Fruit fly (Drosophila melanogaster): Measurements from ENCODE around the gene beta-Man.

Gene beta-Man

dm6 chr3R:4215264-4215993 is 18.4 kb downstream of the beta-Man start, which contains the start of gene CG14636 (continued):
- TF ChIP-seq stc (GFP tag; IDR thresholded peaks at IDR 0.05) = peak; percentile 83
- no peak for TF ChIP-seq CG10431 (GFP tag; optimal IDR thresholded peaks at IDR 0.05)
- peak; percentile 30 for TF ChIP-seq Dek (tag; optimal IDR thresholded peaks at IDR 0.05)
- peak; percentile 51 for TF ChIP-seq Dip3 (GFP tag; optimal IDR thresholded peaks at IDR 0.05)
- TF ChIP-seq p53 (GFP tag; optimal IDR thresholded peaks at IDR 0.05) = peak; percentile 62
- TF ChIP-seq CG2678 (tag; optimal IDR thresholded peaks at IDR 0.05) = peak; percentile 78
- TF ChIP-seq CG3065 (GFP tag; optimal IDR thresholded peaks at IDR 0.05) = no peak
- no peak for TF ChIP-seq fru (optimal IDR thresholded peaks at IDR 0.05)
- TF ChIP-seq lola (GFP tag; optimal IDR thresholded peaks at IDR 0.05) = no peak
- TF ChIP-seq CG17328 (GFP tag; IDR thresholded peaks at IDR 0.05) = peak; percentile 54
- peak; percentile 35 for TF ChIP-seq CG12744 (GFP tag; optimal IDR thresholded peaks at IDR 0.05)
- peak; percentile 62 for TF ChIP-seq pho (GFP tag; optimal IDR thresholded peaks at IDR 0.05)
- TF ChIP-seq Med (GFP tag) = peak; percentile 96
- TF ChIP-seq CG17359 (tag; optimal IDR thresholded peaks at IDR 0.05) = peak; percentile 65
- TF ChIP-seq CG3847 (GFP tag; IDR thresholded peaks at IDR 0.05) = peak; percentile 75
- TF ChIP-seq Hr3 (GFP tag; optimal IDR thresholded peaks at IDR 0.05) = peak; percentile 42
- peak; percentile 24 for TF ChIP-seq CG16815 (GFP tag; optimal IDR thresholded peaks at IDR 0.05)
- TF ChIP-seq E2f2 (GFP tag; IDR thresholded peaks at IDR 0.05) = peak; percentile 60
- TF ChIP-seq Max (GFP tag; optimal IDR thresholded peaks at IDR 0.05) = peak; percentile 56
- TF ChIP-seq CG12236 (GFP tag; optimal IDR thresholded peaks at IDR 0.05) = no peak
- no peak for TF ChIP-seq CG4360 (GFP tag; IDR thresholded peaks at IDR 0.05)
- peak; percentile 73 for TF ChIP-seq danr (GFP tag; IDR thresholded peaks at IDR 0.05)
- peak; percentile 85 for TF ChIP-seq crol (GFP tag; IDR thresholded peaks at IDR 0.05)
- peak; percentile 72 for TF ChIP-seq zfh2 (GFP tag; optimal IDR thresholded peaks at IDR 0.05)
- no peak for TF ChIP-seq ara (GFP tag; IDR thresholded peaks at IDR 0.05)
- TF ChIP-seq CG11696 (GFP tag; IDR thresholded peaks at IDR 0.05) = peak; percentile 32; the same call in 1 of the 2 replicates
- peak; percentile 17 for TF ChIP-seq NK7.1 (GFP tag; optimal IDR thresholded peaks at IDR 0.05)
- peak; percentile 85 for TF ChIP-seq Adf1 (GFP tag; IDR thresholded peaks at IDR 0.05)
- no peak for TF ChIP-seq aop (GFP tag; IDR thresholded peaks at IDR 0.05)
- no peak for TF ChIP-seq CG6791 (GFP tag; IDR thresholded peaks at IDR 0.05; ENCODE audit: partially characterized antibody)
- no peak for TF ChIP-seq bowl (GFP tag; IDR thresholded peaks at IDR 0.05)
- no peak for TF ChIP-seq CG4617 (GFP tag; optimal IDR thresholded peaks at IDR 0.05; ENCODE audit: borderline replicate concordance)
- no peak for TF ChIP-seq corto (GFP tag; optimal IDR thresholded peaks at IDR 0.05)
- TF ChIP-seq gsb (GFP tag; IDR thresholded peaks at IDR 0.05) = peak; percentile 67
- peak; percentile 63; the same call in 2 of the 3 replicates for TF ChIP-seq CG2199 (GFP tag; IDR thresholded peaks at IDR 0.05)
- peak; percentile 39 for TF ChIP-seq CG4820 (GFP tag; optimal IDR thresholded peaks at IDR 0.05)
- peak; percentile 45 for TF ChIP-seq CG10147 (GFP tag; optimal IDR thresholded peaks at IDR 0.05)
- peak; percentile 48; the same call in 1 of the 2 replicates for TF ChIP-seq GATAe (GFP tag; conservative IDR thresholded peaks at IDR 0.05)
- TF ChIP-seq ind (GFP tag; optimal IDR thresholded peaks at IDR 0.05) = peak; percentile 76
- TF ChIP-seq CG12299 (tag; optimal IDR thresholded peaks at IDR 0.05) = no peak
- peak; percentile 69 for TF ChIP-seq PHDP (tag; optimal IDR thresholded peaks at IDR 0.05)
- TF ChIP-seq CG17912 (GFP tag; optimal IDR thresholded peaks at IDR 0.05) = peak; percentile 21
- peak; percentile 22 for TF ChIP-seq Ssrp (tag; optimal IDR thresholded peaks at IDR 0.05)
- TF ChIP-seq Lhr (GFP tag; optimal IDR thresholded peaks at IDR 0.05) = no peak
- peak; percentile 44 for TF ChIP-seq maf-S (GFP tag; optimal IDR thresholded peaks at IDR 0.05)
- peak; percentile 69 for TF ChIP-seq CG7556 (GFP tag; optimal IDR thresholded peaks at IDR 0.05)
- TF ChIP-seq hth (optimal IDR thresholded peaks at IDR 0.05) = no peak
- TF ChIP-seq CG11504 (tag; optimal IDR thresholded peaks at IDR 0.05) = peak; percentile 83
- peak; percentile 59 for TF ChIP-seq tio (GFP tag; optimal IDR thresholded peaks at IDR 0.05)
- peak; percentile 38 for TF ChIP-seq ftz-f1 (GFP tag; optimal IDR thresholded peaks at IDR 0.05)
- peak; percentile 90 for TF ChIP-seq row (GFP tag; IDR thresholded peaks at IDR 0.05)
